Worm (Caenorhabditis elegans) whole organism, L3 larva: Measurements from ENCODE around the gene dyf-2.
A peak's percentile ranks its signal among the peaks of the same experiment; 100 is the strongest.

Experiments
- R02D3.7 ChIP-seq: fragments of 150-350 bp; optimal IDR thresholded peaks from 2 replicates; lab custom pipeline; 2014; ENCODE audit warnings: missing biosample characterization, missing genetic modification characterization
- ZK546.5 ChIP-seq: sonication (generic microtip); optimal IDR thresholded peaks from 2 replicates; lab custom pipeline; 2017; ENCODE audit warnings: missing biosample characterization, missing genetic modification characterization
- aly-2 ChIP-seq: fragments of 150-350 bp; optimal IDR thresholded peaks from 2 replicates; lab custom pipeline; 2014; ENCODE audit warnings: missing biosample characterization, missing genetic modification characterization
- ceh-16 ChIP-seq: sonication (generic microtip); optimal IDR thresholded peaks from 2 replicates; lab custom pipeline; 2017; ENCODE audit warnings: missing biosample characterization, missing genetic modification characterization
- ceh-82 ChIP-seq: fragments of 150-350 bp; optimal IDR thresholded peaks from 2 replicates; lab custom pipeline; 2014; ENCODE audit warnings: missing biosample characterization, missing genetic modification characterization
- ceh-9 ChIP-seq: sonication (generic microtip); optimal IDR thresholded peaks from 2 replicates; lab custom pipeline; 2018; ENCODE audit warnings: missing biosample characterization, missing genetic modification characterization
- daf-12 ChIP-seq: fragments of 150-350 bp; optimal IDR thresholded peaks from 2 replicates; lab custom pipeline; 2014; ENCODE audit warnings: missing biosample characterization, missing genetic modification reagents, missing genetic modification characterization
- egl-27 ChIP-seq: sonication (generic microtip); optimal IDR thresholded peaks from 4 replicates; lab custom pipeline; 2017; ENCODE audit warnings: missing biosample characterization, missing genetic modification reagents, missing genetic modification characterization
- egl-5 ChIP-seq: fragments of 150-350 bp; optimal IDR thresholded peaks from 2 replicates; lab custom pipeline; 2017; ENCODE audit warnings: missing biosample characterization, missing genetic modification reagents, missing genetic modification characterization, inconsistent platforms
- elt-1 ChIP-seq: fragments of 150-350 bp; optimal IDR thresholded peaks from 2 replicates; lab custom pipeline; 2014; ENCODE audit warnings: missing biosample characterization, missing genetic modification characterization
- elt-2 ChIP-seq: sonication (generic microtip); optimal IDR thresholded peaks from 2 replicates; lab custom pipeline; 2016; ENCODE audit warnings: missing genetic modification reagents, mild to moderate bottlenecking, missing genetic modification characterization, missing compliant biosample characterization
- eor-1 ChIP-seq, 2 experiments: fragments of 150-350 bp; optimal IDR thresholded peaks; 2 replicates each; lab custom pipeline; 2014 to 2018; ENCODE audit warnings: missing biosample characterization in 2 of 2, missing genetic modification characterization in 2 of 2
- fkh-10 ChIP-seq: sonication (generic microtip); optimal IDR thresholded peaks from 2 replicates; lab custom pipeline; 2017; ENCODE audit warnings: missing biosample characterization, missing genetic modification reagents, missing genetic modification characterization
- fkh-2 ChIP-seq: fragments of 150-350 bp; optimal IDR thresholded peaks from 2 replicates; lab custom pipeline; 2014; ENCODE audit warnings: missing biosample characterization, missing genetic modification reagents, missing genetic modification characterization
- fos-1 ChIP-seq: fragments of 150-350 bp; optimal IDR thresholded peaks from 2 replicates; lab custom pipeline; 2014; ENCODE audit warnings: missing biosample characterization, missing genetic modification characterization
- hmg-11 ChIP-seq: sonication (generic microtip); optimal IDR thresholded peaks from 2 replicates; lab custom pipeline; 2016; ENCODE audit warnings: missing genetic modification characterization, missing compliant biosample characterization
- jun-1 ChIP-seq: fragments of 150-350 bp; optimal IDR thresholded peaks from 2 replicates; lab custom pipeline; 2014; ENCODE audit warnings: missing biosample characterization, missing genetic modification reagents, missing genetic modification characterization
- lin-15B ChIP-seq: fragments of 150-350 bp; optimal IDR thresholded peaks from 2 replicates; lab custom pipeline; 2014; ENCODE audit warnings: missing biosample characterization, missing genetic modification characterization
- lsy-12 ChIP-seq: sonication (generic microtip); optimal IDR thresholded peaks from 2 replicates; lab custom pipeline; 2016; ENCODE audit warnings: mild to moderate bottlenecking, missing genetic modification characterization, missing compliant biosample characterization
- mdl-1 ChIP-seq: fragments of 150-350 bp; optimal IDR thresholded peaks from 2 replicates; lab custom pipeline; 2014; ENCODE audit warnings: missing biosample characterization, missing genetic modification characterization
- mml-1 ChIP-seq: fragments of 150-350 bp; sonication (generic microtip); optimal IDR thresholded peaks from 3 replicates; lab custom pipeline; 2014; ENCODE audit warnings: missing biosample characterization, missing genetic modification characterization
- nhr-11 ChIP-seq: fragments of 150-350 bp; optimal IDR thresholded peaks from 2 replicates; lab custom pipeline; 2014; ENCODE audit warnings: missing biosample characterization, missing genetic modification characterization
- nhr-12 ChIP-seq: fragments of 150-350 bp; optimal IDR thresholded peaks from 2 replicates; lab custom pipeline; 2014; ENCODE audit warnings: missing biosample characterization, missing genetic modification characterization
- nhr-23 ChIP-seq: fragments of 150-350 bp; optimal IDR thresholded peaks from 2 replicates; lab custom pipeline; 2014; ENCODE audit warnings: missing biosample characterization, missing genetic modification reagents, missing genetic modification characterization
- nhr-28 ChIP-seq: fragments of 150-350 bp; optimal IDR thresholded peaks from 2 replicates; lab custom pipeline; 2014; ENCODE audit warnings: missing biosample characterization, missing genetic modification characterization
- nhr-43 ChIP-seq: sonication (generic microtip); optimal IDR thresholded peaks from 2 replicates; lab custom pipeline; 2016; ENCODE audit warnings: mild to moderate bottlenecking, missing genetic modification characterization, missing compliant biosample characterization; ENCODE audit not compliant: poor library complexity, severe bottlenecking
- nhr-67 ChIP-seq: fragments of 150-350 bp; optimal IDR thresholded peaks from 2 replicates; lab custom pipeline; 2014; ENCODE audit warnings: missing biosample characterization, missing genetic modification characterization
- nhr-76 ChIP-seq: fragments of 150-350 bp; sonication (generic microtip); optimal IDR thresholded peaks from 5 replicates; lab custom pipeline; 2014; ENCODE audit warnings: missing biosample characterization, missing genetic modification characterization
- pha-4 ChIP-seq: fragments of 150-350 bp; optimal IDR thresholded peaks from 2 replicates; lab custom pipeline; 2014; ENCODE audit warnings: missing biosample characterization, missing genetic modification reagents, missing genetic modification characterization
- pqm-1 ChIP-seq: fragments of 150-350 bp; optimal IDR thresholded peaks from 2 replicates; lab custom pipeline; 2017; ENCODE audit warnings: missing biosample characterization, missing genetic modification characterization, inconsistent platforms
- sea-2 ChIP-seq: fragments of 150-350 bp; sonication (generic microtip); optimal IDR thresholded peaks from 4 replicates; lab custom pipeline; 2014; ENCODE audit warnings: missing biosample characterization, missing genetic modification reagents, missing genetic modification characterization
- skn-1 ChIP-seq: fragments of 150-350 bp; optimal IDR thresholded peaks from 2 replicates; lab custom pipeline; 2014; ENCODE audit warnings: missing biosample characterization, missing genetic modification characterization
- snpc-4 ChIP-seq: fragments of 150-350 bp; optimal IDR thresholded peaks from 2 replicates; lab custom pipeline; 2014; ENCODE audit warnings: missing biosample characterization, missing genetic modification characterization
- tbx-2 ChIP-seq: sonication (generic microtip); optimal IDR thresholded peaks from 2 replicates; lab custom pipeline; 2016; ENCODE audit warnings: mild to moderate bottlenecking, missing genetic modification characterization, missing compliant biosample characterization
- unc-62 ChIP-seq: fragments of 150-350 bp; sonication (generic microtip); optimal IDR thresholded peaks from 4 replicates; lab custom pipeline; 2014; ENCODE audit warnings: missing biosample characterization, missing genetic modification reagents, missing genetic modification characterization
- zag-1 ChIP-seq: fragments of 150-350 bp; optimal IDR thresholded peaks from 2 replicates; lab custom pipeline; 2014; ENCODE audit warnings: missing biosample characterization, missing genetic modification characterization
- ztf-11 ChIP-seq: fragments of 150-350 bp; optimal IDR thresholded peaks from 2 replicates; lab custom pipeline; 2014; ENCODE audit warnings: missing biosample characterization, missing genetic modification characterization
- ztf-4 ChIP-seq: fragments of 150-350 bp; optimal IDR thresholded peaks from 2 replicates; lab custom pipeline; 2014; ENCODE audit warnings: missing biosample characterization, missing genetic modification characterization

Gene dyf-2

DNA sequence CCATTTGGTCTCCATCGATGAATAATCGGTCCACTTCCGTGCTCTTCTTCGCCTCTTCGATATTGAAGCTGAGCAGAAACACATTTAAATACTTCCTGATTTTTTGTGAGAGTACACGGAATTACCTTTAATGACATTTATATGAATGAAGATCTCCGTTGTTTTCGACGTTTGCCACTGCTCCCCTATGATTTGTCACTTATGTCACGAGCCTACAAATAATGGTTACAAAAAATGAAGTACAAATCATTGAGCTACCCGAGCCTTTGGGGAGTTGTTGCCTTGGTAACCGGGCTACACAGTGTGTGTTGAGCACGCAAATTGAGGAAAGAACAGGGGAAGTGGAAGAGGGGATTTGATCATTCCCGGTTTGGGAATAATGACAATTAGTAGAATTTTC is at the start of gene dyf-2:
dyf-2 (minus strand) TSS at position 137 of the 400 bp plus-strand sequence.
- TF ChIP-seq skn-1 (no peak), lsy-12 (tag; lab: Kevin White, UChicago) (no peak), unc-62 (GFP tag; lab: Kevin White, UChicago) (no peak), fos-1 (no peak), ztf-11 (tag; lab: Kevin White, UChicago) (no peak), hmg-11 (tag; lab: Kevin White, UChicago) (no peak), nhr-23 (tag; lab: Kevin White, UChicago) (no peak), fkh-2 (tag; lab: Kevin White, UChicago) (no peak), R02D3.7 (tag; lab: Kevin White, UChicago) (no peak), nhr-11 (tag; lab: Kevin White, UChicago) (no peak), ceh-16 (no peak), egl-27 (tag; lab: Kevin White, UChicago) (no peak), nhr-76 (tag; lab: Kevin White, UChicago) (no peak)

DNA sequence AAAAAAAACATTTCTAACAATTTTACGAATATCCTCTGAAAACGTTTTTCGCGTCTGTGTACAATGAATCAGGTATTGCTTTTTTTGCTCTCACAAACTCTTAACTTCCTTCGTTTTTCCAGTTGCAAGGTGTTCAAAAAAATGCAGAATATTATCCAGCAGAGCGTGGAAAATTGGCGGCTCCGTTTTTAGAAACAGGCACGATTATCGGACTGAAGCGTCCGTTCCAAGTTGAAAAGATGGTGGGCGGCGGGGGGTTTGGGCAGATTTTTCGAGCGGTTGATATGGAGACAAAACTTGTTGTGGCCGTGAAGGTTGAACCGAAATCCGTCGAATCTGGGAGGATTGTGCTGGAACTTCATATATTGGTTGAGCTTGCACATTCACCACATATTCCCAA is 48.8 kb upstream of the dyf-2 start, which contains the start of gene W06F12.3:
W06F12.3 (plus strand) TSS at position 23 of the 400 bp plus-strand sequence.
- TF ChIP-seq nhr-43 (tag; lab: Kevin White, UChicago) (no peak), elt-2 (tag; lab: Kevin White, UChicago) (no peak), mdl-1 (tag; lab: Kevin White, UChicago) (no peak), nhr-23 (tag; lab: Kevin White, UChicago) (no peak), lsy-12 (tag; lab: Kevin White, UChicago) (no peak), tbx-2 (tag; lab: Kevin White, UChicago) (no peak), nhr-67 (tag; lab: Kevin White, UChicago) (no peak), nhr-11 (tag; lab: Kevin White, UChicago) (no peak), sea-2 (no peak)
- TF ChIP-seq, all 47 proteins: peak for 0

ce11 chrIII:13733833-13734232 is 47.6 kb upstream of the dyf-2 start:
- no peak for TF ChIP-seq nhr-23 (tag; lab: Kevin White, UChicago)
- no peak for TF ChIP-seq daf-12
- no peak for TF ChIP-seq ceh-9
- no peak for TF ChIP-seq ceh-82 (tag; lab: Kevin White, UChicago)
- TF ChIP-seq pha-4: peak; percentile 30
- TF ChIP-seq jun-1 (tag; lab: Kevin White, UChicago): peak; percentile 29
- peak; percentile 92 for TF ChIP-seq elt-2 (tag; lab: Kevin White, UChicago)
- peak; percentile 85 for TF ChIP-seq pqm-1 (tag; lab: Kevin White, UChicago)
- no peak for TF ChIP-seq fkh-10 (GFP tag; lab: Kevin White, UChicago)
- no peak for TF ChIP-seq lin-15B (tag; lab: Kevin White, UChicago)

DNA sequence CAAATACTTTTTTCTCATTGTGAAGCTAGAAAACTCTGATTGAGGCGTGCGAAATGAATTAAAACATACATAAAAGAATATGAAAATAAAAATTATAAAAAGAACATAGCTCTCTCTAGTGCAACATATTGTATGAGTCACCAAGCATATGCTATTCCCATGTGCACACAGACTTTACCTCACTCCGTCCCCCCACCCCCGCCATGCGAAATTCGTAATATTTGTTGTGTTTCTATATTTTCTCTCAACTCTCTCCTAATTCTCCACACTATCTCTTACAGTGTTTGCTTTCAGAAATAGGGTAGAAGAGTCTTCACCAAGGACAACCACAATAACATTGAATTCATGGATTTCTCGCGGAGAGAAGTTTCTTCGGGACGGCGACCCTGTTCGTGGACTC is 46.4 kb upstream of the dyf-2 start:
- no peak for TF ChIP-seq ztf-11 (tag; lab: Kevin White, UChicago)
- peak; percentile 51 for TF ChIP-seq pqm-1 (tag; lab: Kevin White, UChicago)
- TF ChIP-seq pha-4: peak; percentile 75
- no peak for TF ChIP-seq unc-62 (GFP tag; lab: Kevin White, UChicago)
- TF ChIP-seq ceh-9: no peak
- no peak for TF ChIP-seq elt-1
- no peak for TF ChIP-seq eor-1 (tag; optimal IDR thresholded peaks at IDR 0.05; lab: Kevin White, UChicago)
- TF ChIP-seq elt-2 (tag; lab: Kevin White, UChicago): no peak
- no peak for TF ChIP-seq ceh-82 (tag; lab: Kevin White, UChicago)

DNA sequence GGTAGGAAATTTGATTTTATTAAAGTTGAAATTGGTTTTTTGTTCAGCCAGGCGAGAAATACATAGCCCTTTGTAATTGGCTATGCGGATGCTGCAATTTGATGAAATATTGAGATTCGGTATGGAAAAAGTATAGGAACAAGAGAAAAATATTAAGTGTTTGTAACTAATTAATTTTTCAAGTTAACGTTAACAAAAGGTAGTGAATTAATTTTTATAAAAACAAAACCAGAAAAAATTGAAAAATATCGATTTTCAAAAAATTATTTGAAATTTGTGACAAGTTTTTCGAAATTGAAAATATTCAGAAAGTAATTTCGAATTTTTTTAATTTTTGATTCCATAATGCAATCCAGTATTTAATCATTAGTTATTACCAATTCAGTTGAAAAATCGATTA is 45.3 kb upstream of the dyf-2 start, which contains the start of gene W06F12.2:
W06F12.2 (minus strand) TSS at position 101 of the 400 bp plus-strand sequence.
- TF ChIP-seq fkh-2 (tag; lab: Kevin White, UChicago) (no peak), R02D3.7 (tag; lab: Kevin White, UChicago) (no peak), ztf-4 (no peak), mml-1 (tag; lab: Kevin White, UChicago) (no peak), nhr-28 (tag; lab: Kevin White, UChicago) (no peak), nhr-76 (tag; lab: Kevin White, UChicago) (no peak), aly-2 (tag; lab: Kevin White, UChicago) (no peak), pqm-1 (tag; lab: Kevin White, UChicago) (no peak), egl-5 (tag; lab: Kevin White, UChicago) (no peak), snpc-4 (tag; lab: Kevin White, UChicago) (no peak), ceh-16 (no peak), zag-1 (no peak), elt-1 (no peak), nhr-11 (tag; lab: Kevin White, UChicago) (no peak), mdl-1 (tag; lab: Kevin White, UChicago) (no peak), ztf-11 (tag; lab: Kevin White, UChicago) (no peak), ZK546.5 (no peak), skn-1 (no peak), nhr-12 (no peak), egl-27 (tag; lab: Kevin White, UChicago) (no peak)
